Fruit fly (Drosophila melanogaster) whole organism, embryonic: Measurements from ENCODE around the gene CG32333.
A peak's percentile ranks its signal among the peaks of the same experiment; 100 is the strongest.

Experiments
- B-H1 ChIP-seq: fragments of 200-800 bp; sonication (Bioruptor generic); IDR thresholded peaks from 3 replicates; pipeline ENCODE4 v1.3.6; 2022; ENCODE audit warnings: missing biosample characterization, missing genetic modification characterization
- CG11723 ChIP-seq: fragments of 200-800 bp; sonication (Bioruptor generic); optimal IDR thresholded peaks from 2 replicates; lab custom pipeline; 2017; ENCODE audit warnings: missing biosample characterization, mild to moderate bottlenecking, missing genetic modification characterization
- CG13123 ChIP-seq: fragments of 200-800 bp; sonication (Bioruptor generic); optimal IDR thresholded peaks from 2 replicates; lab custom pipeline; 2016; ENCODE audit warnings: missing biosample characterization, missing genetic modification characterization
- CG13287 ChIP-seq: fragments of 200-800 bp; sonication (Bioruptor generic); IDR thresholded peaks from 2 replicates; pipeline ENCODE4 v1.3.6; 2022; ENCODE audit warnings: missing biosample characterization, missing genetic modification characterization; ENCODE audit not compliant: partially characterized antibody
- CG14014 ChIP-seq: fragments of 200-800 bp; sonication (Bioruptor generic); IDR thresholded peaks from 2 replicates; pipeline ENCODE4 v1.3.6; 2022; ENCODE audit warnings: missing biosample characterization, missing genetic modification characterization
- CG15269 ChIP-seq: fragments of 200-800 bp; sonication (Bioruptor generic); optimal IDR thresholded peaks from 2 replicates; lab custom pipeline; 2018; ENCODE audit warnings: missing biosample characterization, mild to moderate bottlenecking, missing genetic modification characterization, moderate library complexity
- CG1529 ChIP-seq: fragments of 200-800 bp; sonication (Bioruptor generic); optimal IDR thresholded peaks from 3 replicates; lab custom pipeline; 2018; ENCODE audit warnings: missing biosample characterization, missing genetic modification characterization
- CG15696 ChIP-seq: fragments of 200-800 bp; sonication (Bioruptor generic); optimal IDR thresholded peaks from 2 replicates; lab custom pipeline; 2019; ENCODE audit warnings: missing biosample characterization, mild to moderate bottlenecking, missing genetic modification characterization, moderate library complexity
- CG16779 ChIP-seq: fragments of 200-800 bp; sonication (Bioruptor generic); IDR thresholded peaks from 2 replicates; pipeline ENCODE4 v1.3.6; 2022; ENCODE audit warnings: missing biosample characterization, missing genetic modification characterization
- CG17829 ChIP-seq: fragments of 200-800 bp; optimal IDR thresholded peaks from 2 replicates; lab custom pipeline; 2019; ENCODE audit warnings: missing biosample characterization, mild to moderate bottlenecking, missing genetic modification characterization, moderate library complexity
- CG3163 ChIP-seq: fragments of 200-800 bp; sonication (Bioruptor generic); optimal IDR thresholded peaks from 3 replicates; lab custom pipeline; 2016; ENCODE audit warnings: missing biosample characterization, missing genetic modification characterization
- CG4328 ChIP-seq: fragments of 200-800 bp; sonication (Bioruptor generic); optimal IDR thresholded peaks from 3 replicates; lab custom pipeline; 2017; ENCODE audit warnings: missing biosample characterization, missing genetic modification reagents, missing genetic modification characterization
- CG4360 ChIP-seq: fragments of 200-800 bp; sonication (Bioruptor generic); IDR thresholded peaks from 2 replicates; pipeline ENCODE4 v1.3.6; 2022; ENCODE audit warnings: missing biosample characterization, missing genetic modification characterization
- CG4617 ChIP-seq: fragments of 200-800 bp; sonication (Bioruptor generic); optimal IDR thresholded peaks from 3 replicates; lab custom pipeline; 2016; ENCODE audit warnings: missing biosample characterization, missing genetic modification characterization, borderline replicate concordance
- CG5245 ChIP-seq: fragments of 200-800 bp; sonication (Bioruptor generic); optimal IDR thresholded peaks from 3 replicates; lab custom pipeline; 2016; ENCODE audit warnings: missing biosample characterization, missing genetic modification characterization
- CG6854 ChIP-seq: fragments of 200-800 bp; sonication (Bioruptor generic); optimal IDR thresholded peaks from 3 replicates; lab custom pipeline; 2017; ENCODE audit warnings: missing biosample characterization, mild to moderate bottlenecking, missing genetic modification characterization
- CG7786 ChIP-seq: fragments of 200-800 bp; sonication (Bioruptor generic); optimal IDR thresholded peaks from 2 replicates; lab custom pipeline; 2016; ENCODE audit warnings: missing biosample characterization, missing genetic modification characterization
- CG7928 ChIP-seq: fragments of 200-800 bp; sonication (Bioruptor generic); optimal IDR thresholded peaks from 2 replicates; lab custom pipeline; 2017; ENCODE audit warnings: missing biosample characterization, mild to moderate bottlenecking, missing genetic modification characterization
- CG9215 ChIP-seq: fragments of 200-800 bp; sonication (Bioruptor generic); IDR thresholded peaks from 2 replicates; pipeline ENCODE4 v1.3.6; 2022; ENCODE audit warnings: missing biosample characterization, missing genetic modification characterization
- CHES-1-like ChIP-seq: fragments of 200-800 bp; sonication (Bioruptor generic); optimal IDR thresholded peaks from 2 replicates; lab custom pipeline; 2016; ENCODE audit warnings: missing biosample characterization, missing genetic modification characterization
- Hr78 ChIP-seq, 2 experiments: fragments of 200-800 bp in 1 of 2; fragments of >200 bp in 1 of 2; sonication (Bioruptor generic) in 1 of 2; optimal IDR thresholded peaks; 2 replicates each; lab custom pipeline; 2017 to 2019; ENCODE audit warnings: missing biosample characterization in 2 of 2, missing genetic modification characterization in 2 of 2, mild to moderate bottlenecking in 1 of 2, moderate library complexity in 1 of 2
- Nf-YC ChIP-seq: fragments of 200-800 bp; optimal IDR thresholded peaks from 3 replicates; lab custom pipeline; 2019; ENCODE audit warnings: missing biosample characterization, mild to moderate bottlenecking, missing genetic modification characterization, moderate library complexity
- Stat92E ChIP-seq, 3 experiments: fragments of >200 bp in 2 of 3; fragments of 200-800 bp in 1 of 3; sonication (Bioruptor generic) in 1 of 3; optimal IDR thresholded peaks; 2 replicates each; lab custom pipeline; 2017 to 2019; ENCODE audit warnings: missing biosample characterization in 3 of 3, missing genetic modification characterization in 3 of 3, mild to moderate bottlenecking in 1 of 3, moderate library complexity in 1 of 3
- ac ChIP-seq: fragments of 200-800 bp; sonication (Bioruptor generic); optimal IDR thresholded peaks from 3 replicates; lab custom pipeline; 2017; ENCODE audit warnings: missing biosample characterization, mild to moderate bottlenecking, missing genetic modification characterization
- az2 ChIP-seq: fragments of 200-800 bp; sonication (Bioruptor generic); optimal IDR thresholded peaks from 3 replicates; lab custom pipeline; 2016; ENCODE audit warnings: missing biosample characterization, missing genetic modification characterization
- bigmax ChIP-seq: fragments of 200-800 bp; sonication (Bioruptor generic); optimal IDR thresholded peaks from 2 replicates; lab custom pipeline; 2018; ENCODE audit warnings: missing biosample characterization, mild to moderate bottlenecking, missing genetic modification characterization
- br ChIP-seq: fragments of >200 bp; optimal IDR thresholded peaks from 2 replicates; lab custom pipeline; 2017
- btn ChIP-seq: fragments of 200-800 bp; sonication (Bioruptor generic); optimal IDR thresholded peaks from 2 replicates; lab custom pipeline; 2016; ENCODE audit warnings: missing biosample characterization, missing genetic modification characterization
- danr ChIP-seq: fragments of 200-800 bp; sonication (Bioruptor generic); IDR thresholded peaks from 2 replicates; pipeline ENCODE4 v1.3.6; 2022; ENCODE audit warnings: missing biosample characterization, missing genetic modification characterization
- ewg ChIP-seq: fragments of 200-800 bp; sonication (Bioruptor generic); optimal IDR thresholded peaks from 3 replicates; lab custom pipeline; 2017; ENCODE audit warnings: mild to moderate bottlenecking, missing biosample characterization, missing genetic modification reagents, missing genetic modification characterization
- gt ChIP-seq: fragments of 200-800 bp; sonication (Bioruptor generic); IDR thresholded peaks from 2 replicates; pipeline ENCODE4 v1.3.6; 2022; ENCODE audit warnings: missing biosample characterization, missing genetic modification characterization
- kay ChIP-seq: fragments of 200-800 bp; sonication (Bioruptor generic); optimal IDR thresholded peaks from 2 replicates; lab custom pipeline; 2016; ENCODE audit warnings: missing biosample characterization, missing genetic modification characterization
- lilli ChIP-seq: fragments of 200-800 bp; sonication (Bioruptor generic); optimal IDR thresholded peaks from 3 replicates; lab custom pipeline; 2016; ENCODE audit warnings: missing biosample characterization, missing genetic modification characterization
- lola ChIP-seq, 3 experiments: fragments of >200 bp in 2 of 3; fragments of 200-800 bp in 1 of 3; sonication (Bioruptor generic) in 1 of 3; optimal IDR thresholded peaks; 2 replicates each; lab custom pipeline; 2017 to 2019; ENCODE audit warnings: missing biosample characterization in 3 of 3, missing genetic modification characterization in 3 of 3, mild to moderate bottlenecking in 1 of 3, moderate library complexity in 1 of 3
- mld ChIP-seq: fragments of 200-800 bp; sonication (Bioruptor generic); IDR thresholded peaks from 3 replicates; pipeline ENCODE4 v1.3.6; 2022; ENCODE audit warnings: missing biosample characterization, missing genetic modification characterization; ENCODE audit not compliant: partially characterized antibody
- oc ChIP-seq: fragments of 200-800 bp; sonication (Bioruptor generic); optimal IDR thresholded peaks from 2 replicates; lab custom pipeline; 2018; ENCODE audit warnings: missing biosample characterization, mild to moderate bottlenecking, missing genetic modification characterization, moderate library complexity
- pan ChIP-seq, 4 experiments: fragments of >200 bp in 3 of 4; fragments of 200-800 bp in 1 of 4; sonication (Bioruptor generic) in 1 of 4; optimal IDR thresholded peaks in 3 of 4; IDR thresholded peaks in 1 of 4; 2 replicates each; pipeline versions ENCODE4 v1.3.6 to Lab custom; 2017 to 2022; ENCODE audit warnings: missing biosample characterization in 2 of 4, missing genetic modification characterization in 2 of 4, mixed read lengths in 1 of 4
- pita ChIP-seq: fragments of 200-800 bp; sonication (Bioruptor generic); optimal IDR thresholded peaks from 2 replicates; lab custom pipeline; 2017; ENCODE audit warnings: missing biosample characterization, mild to moderate bottlenecking, missing genetic modification characterization
- sna ChIP-seq: fragments of 200-800 bp; sonication (Bioruptor generic); IDR thresholded peaks from 2 replicates; pipeline ENCODE4 v1.3.6; 2022; ENCODE audit warnings: missing biosample characterization, missing genetic modification characterization; ENCODE audit not compliant: partially characterized antibody
- tin ChIP-seq: fragments of 200-800 bp; sonication (Bioruptor generic); optimal IDR thresholded peaks from 3 replicates; lab custom pipeline; 2016; ENCODE audit warnings: missing biosample characterization, missing genetic modification characterization
- wor ChIP-seq: fragments of 200-800 bp; sonication (Bioruptor generic); IDR thresholded peaks from 2 replicates; pipeline ENCODE4 v1.3.6; 2022; ENCODE audit warnings: missing biosample characterization, missing genetic modification characterization
- yki ChIP-seq: fragments of >200 bp; optimal IDR thresholded peaks from 3 replicates; lab custom pipeline; 2018
- zen ChIP-seq: fragments of 200-800 bp; sonication (Bioruptor generic); optimal IDR thresholded peaks from 3 replicates; lab custom pipeline; 2018; ENCODE audit warnings: missing biosample characterization, mild to moderate bottlenecking, missing genetic modification characterization, moderate library complexity

The CG32333 gene

dm6 chr3L:1335989-1336961 is 60.5 kb downstream of the CG32333 start (continued):
- TF ChIP-seq mld (GFP tag; lab: Robert Waterston, UW) (no peak), danr (GFP tag; lab: Robert Waterston, UW) (no peak), CG5245 (GFP tag; lab: Kevin White, UChicago) (no peak), CG13123 (GFP tag; lab: Kevin White, UChicago) (no peak), az2 (GFP tag; lab: Kevin White, UChicago) (no peak), CG16779 (GFP tag; lab: Robert Waterston, UW) (no peak), CG6854 (GFP tag; lab: Kevin White, UChicago) (no peak), pita (GFP tag; lab: Kevin White, UChicago) (no peak), kay (GFP tag; lab: Kevin White, UChicago) (no peak), lola (GFP tag; optimal IDR thresholded peaks at IDR 0.05; lab: Kevin White, UChicago) (no peak), CG4360 (GFP tag; lab: Robert Waterston, UW) (peak; percentile 67; the same call in 1 of the 2 replicates), CG4617 (GFP tag; lab: Kevin White, UChicago) (no peak), Stat92E (GFP tag; optimal IDR thresholded peaks at IDR 0.05; lab: Kevin White, UChicago) (no peak), CHES-1-like (GFP tag; lab: Kevin White, UChicago) (no peak), CG1529 (GFP tag; lab: Kevin White, UChicago) (no peak), CG7928 (no peak), CG11723 (GFP tag; lab: Kevin White, UChicago) (no peak), btn (GFP tag; lab: Kevin White, UChicago) (no peak), CG15269 (no peak), gt (GFP tag; lab: Robert Waterston, UW) (no peak), oc (tag; lab: Kevin White, UChicago) (no peak), CG14014 (no peak), B-H1 (GFP tag; lab: Robert Waterston, UW) (no peak; the same call in 2 of the 3 replicates), ewg (GFP tag; lab: Kevin White, UChicago) (no peak), pan (optimal IDR thresholded peaks at IDR 0.05; lab: Kevin White, UChicago) (no peak), pan (GFP tag; optimal IDR thresholded peaks at IDR 0.05 in 1 of 2, IDR thresholded peaks at IDR 0.05 in 1 of 2) (peak in 1 of 2 experiments; percentile 22), CG17829 (tag; lab: Kevin White, UChicago) (no peak), yki (lab: Kevin White, UChicago) (no peak), CG4328 (GFP tag; lab: Kevin White, UChicago) (no peak), tin (GFP tag; lab: Kevin White, UChicago) (no peak), wor (GFP tag; lab: Robert Waterston, UW) (no peak), zen (tag; lab: Kevin White, UChicago) (no peak), CG3163 (GFP tag; lab: Kevin White, UChicago) (no peak), br (no peak), ac (GFP tag; lab: Kevin White, UChicago) (no peak), CG15696 (tag; lab: Kevin White, UChicago) (no peak), lilli (GFP tag; lab: Kevin White, UChicago) (peak; percentile 43), Nf-YC (tag; lab: Kevin White, UChicago) (no peak), bigmax (GFP tag; lab: Kevin White, UChicago) (no peak), CG7786 (GFP tag; lab: Kevin White, UChicago) (no peak), sna (GFP tag; lab: Robert Waterston, UW) (no peak), CG13287 (GFP tag; lab: Robert Waterston, UW) (no peak), Hr78 (GFP tag; optimal IDR thresholded peaks at IDR 0.05; lab: Kevin White, UChicago) (peak in 1 of 2 experiments; percentile 17), CG9215 (GFP tag; lab: Robert Waterston, UW) (no peak)
